Worm (Caenorhabditis elegans): ENCODE measurements around the gene nas-37.

Gene nas-37

DNA sequence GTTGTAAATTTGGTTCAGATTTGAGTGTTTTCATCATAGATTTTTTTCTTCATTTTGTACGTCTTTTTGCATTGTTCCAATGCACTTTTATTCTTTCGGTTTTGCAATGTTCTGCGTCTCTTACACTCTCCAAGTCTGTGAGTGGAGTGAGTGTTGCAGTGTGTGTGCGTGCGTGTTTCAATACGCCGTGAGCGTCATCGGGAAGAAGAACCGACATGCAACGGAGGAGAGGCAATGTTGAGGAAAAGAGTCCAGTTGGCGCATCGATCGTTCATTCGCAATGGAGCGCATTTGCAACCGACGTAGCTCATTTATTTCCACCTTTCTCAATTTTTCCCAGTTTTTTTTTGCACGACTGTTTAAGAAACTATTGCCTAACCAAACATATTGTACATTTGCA lies 9.7 kb upstream of the nas-37 start, which contains the start of gene ZC506.1 (continued):
- TF ChIP-seq sdz-12 (GFP tag; optimal IDR thresholded peaks at IDR 0.05) (no peak), zag-1 (tag; optimal IDR thresholded peaks at IDR 0.05) (no peak), zip-11 (GFP tag; IDR thresholded peaks at IDR 0.05) (no peak), nhr-102 (tag; optimal IDR thresholded peaks at IDR 0.05) (peak; percentile 89), egl-27 (tag; optimal IDR thresholded peaks at IDR 0.05) (no peak), ztf-11 (tag; optimal IDR thresholded peaks at IDR 0.05) (no peak), php-3 (GFP tag; IDR thresholded peaks at IDR 0.05) (peak; percentile 64), hif-1 (tag; optimal IDR thresholded peaks at IDR 0.05) (peak; percentile 32 to 91), Y5F2A.4 (GFP tag; optimal IDR thresholded peaks at IDR 0.05) (no peak), ctbp-1 (GFP tag; IDR thresholded peaks at IDR 0.05) (peak; percentile 92), nhr-237 (tag; optimal IDR thresholded peaks at IDR 0.05) (no peak), fkh-10 (GFP tag; optimal IDR thresholded peaks at IDR 0.05) (peak; percentile 54), hlh-11 (tag; optimal IDR thresholded peaks at IDR 0.05) (peak; percentile 98), mxl-2 (GFP tag; conservative IDR thresholded peaks at IDR 0.05) (peak; percentile 74; the same call in 1 of the 2 replicates), tra-1 (GFP tag; IDR thresholded peaks at IDR 0.05) (peak; percentile 93), dmd-6 (GFP tag; IDR thresholded peaks at IDR 0.05) (peak; percentile 89), set-16 (GFP tag; IDR thresholded peaks at IDR 0.05) (peak; percentile 54), cey-2 (tag; optimal IDR thresholded peaks at IDR 0.05; ENCODE audit: borderline replicate concordance, insufficient read depth) (no peak), hlh-30 (tag; optimal IDR thresholded peaks at IDR 0.05; ENCODE audit: insufficient read depth) (peak; percentile 87), ceh-44 (GFP tag; IDR thresholded peaks at IDR 0.05) (no peak), nhr-77 (tag; optimal IDR thresholded peaks at IDR 0.05) (peak; percentile 95), mdt-29 (GFP tag; IDR thresholded peaks at IDR 0.05) (peak; percentile 58; the same call in 1 of the 2 replicates), F26F4.8 (GFP tag; conservative IDR thresholded peaks at IDR 0.05) (no peak), arid-1 (GFP tag; conservative IDR thresholded peaks at IDR 0.05) (peak; percentile 67), gei-8 (GFP tag; optimal IDR thresholded peaks at IDR 0.05) (peak; percentile 22), pha-4 (GFP tag; IDR thresholded peaks at IDR 0.05) (no peak), pha-4 (tag; optimal IDR thresholded peaks at IDR 0.05) (peak; percentile 85), nhr-11 (tag; optimal IDR thresholded peaks at IDR 0.05) (peak; percentile 95), aly-2 (tag; optimal IDR thresholded peaks at IDR 0.05) (peak; percentile 1), nhr-6 (tag; optimal IDR thresholded peaks at IDR 0.05) (peak; percentile 93), dpl-1 (GFP tag; optimal IDR thresholded peaks at IDR 0.05) (peak; percentile 62), hmg-1.1 (GFP tag; IDR thresholded peaks at IDR 0.05) (peak; percentile 97), ces-1 (GFP tag; optimal IDR thresholded peaks at IDR 0.05) (no peak), nhr-28 (tag; optimal IDR thresholded peaks at IDR 0.05) (peak; percentile 93), ceh-32 (tag; optimal IDR thresholded peaks at IDR 0.05; ENCODE audit: poor library complexity) (no peak), nhr-48 (tag; optimal IDR thresholded peaks at IDR 0.05) (peak; percentile 87), unc-39 (tag; optimal IDR thresholded peaks at IDR 0.05) (no peak), nhr-42 (GFP tag; IDR thresholded peaks at IDR 0.05) (peak; percentile 89), aha-1 (tag) (peak; percentile 99), mxl-3 (GFP tag; optimal IDR thresholded peaks at IDR 0.05) (peak; percentile 94), F37D6.2 (tag; optimal IDR thresholded peaks at IDR 0.05) (peak; percentile 83), vab-7 (GFP tag; IDR thresholded peaks at IDR 0.05) (peak; percentile 66), dmd-8 (GFP tag; IDR thresholded peaks at IDR 0.05) (0 out of 2 replicates have a peak, but pooled peaks have one; percentile 42), daf-8 (GFP tag; IDR thresholded peaks at IDR 0.05) (no peak), lin-38 (GFP tag; IDR thresholded peaks at IDR 0.05) (peak; percentile 99), ceh-62 (tag; optimal IDR thresholded peaks at IDR 0.05) (no peak), rbr-2 (tag; optimal IDR thresholded peaks at IDR 0.05) (peak; percentile 97), nhr-25 (tag; optimal IDR thresholded peaks at IDR 0.05; ENCODE audit: borderline replicate concordance, insufficient read depth) (peak; percentile 90), R02D3.7 (tag; optimal IDR thresholded peaks at IDR 0.05) (no peak), daf-19 (GFP tag; conservative IDR thresholded peaks at IDR 0.05) (no peak), F10B5.3 (tag; optimal IDR thresholded peaks at IDR 0.05) (peak; percentile 65)
